Fruit fly (Drosophila melanogaster): ENCODE measurements around the gene CG11322.

CG11322 gene

dm6 chr2L:6794418-6794793 is 35.0 kb upstream of the CG11322 start (continued):
- TF ChIP-seq Scr (GFP tag; IDR thresholded peaks at IDR 0.05; ENCODE audit: partially characterized antibody) (peak; percentile 25; the same call in 1 of the 2 replicates), nom (GFP tag; optimal IDR thresholded peaks at IDR 0.05) (peak; percentile 22), so (GFP tag; IDR thresholded peaks at IDR 0.05) (no peak), CG11723 (GFP tag; optimal IDR thresholded peaks at IDR 0.05) (no peak), CG6765 (GFP tag; optimal IDR thresholded peaks at IDR 0.05) (peak; percentile 29)

dm6 chr2L:6793763-6794417 is 34.5 kb upstream of the CG11322 start:
- TF ChIP-seq Dad (GFP tag; optimal IDR thresholded peaks at IDR 0.05) (no peak), CG42726 (GFP tag; IDR thresholded peaks at IDR 0.05; ENCODE audit: partially characterized antibody) (no peak), Med (GFP tag) (peak; percentile 71), Mad (GFP tag; optimal IDR thresholded peaks at IDR 0.05) (no peak), kah (GFP tag; optimal IDR thresholded peaks at IDR 0.05) (peak; percentile 54), CG7271 (tag; optimal IDR thresholded peaks at IDR 0.05) (no peak), Ptx1 (GFP tag; IDR thresholded peaks at IDR 0.05) (no peak), CG10654 (GFP tag; optimal IDR thresholded peaks at IDR 0.05) (no peak), org-1 (GFP tag; optimal IDR thresholded peaks at IDR 0.05) (no peak), CG11504 (tag; optimal IDR thresholded peaks at IDR 0.05) (no peak), D (optimal IDR thresholded peaks at IDR 0.05) (peak; percentile 35), D (GFP tag; optimal IDR thresholded peaks at IDR 0.05) (no peak), CG3995 (GFP tag; optimal IDR thresholded peaks at IDR 0.05) (no peak), dmrt11E (tag; optimal IDR thresholded peaks at IDR 0.05) (no peak), CG12104 (GFP tag; optimal IDR thresholded peaks at IDR 0.05) (no peak), Fer2 (tag; optimal IDR thresholded peaks at IDR 0.05) (no peak), CG1602 (GFP tag; optimal IDR thresholded peaks at IDR 0.05) (no peak), CG3838 (GFP tag; optimal IDR thresholded peaks at IDR 0.05) (no peak), Hr78 (GFP tag; optimal IDR thresholded peaks at IDR 0.05) (peak in 1 of 2 experiments; percentile 64), CG11695 (GFP tag; IDR thresholded peaks at IDR 0.05) (no peak), CG10267 (tag; optimal IDR thresholded peaks at IDR 0.05) (no peak), CG4360 (GFP tag; IDR thresholded peaks at IDR 0.05) (peak; percentile 98), BEAF-32 (GFP tag; optimal IDR thresholded peaks at IDR 0.05) (no peak), hb (GFP tag; IDR thresholded peaks at IDR 0.05; ENCODE audit: partially characterized antibody) (no peak), al (GFP tag; IDR thresholded peaks at IDR 0.05) (no peak), CG18476 (GFP tag; optimal IDR thresholded peaks at IDR 0.05) (no peak), rib (GFP tag; IDR thresholded peaks at IDR 0.05) (no peak), CG7839 (tag; optimal IDR thresholded peaks at IDR 0.05) (peak; percentile 2), cato (GFP tag; optimal IDR thresholded peaks at IDR 0.05; ENCODE audit: borderline replicate concordance) (no peak), exex (tag; optimal IDR thresholded peaks at IDR 0.05) (no peak), CG5180 (GFP tag; optimal IDR thresholded peaks at IDR 0.05) (peak; percentile 92), ci (GFP tag; IDR thresholded peaks at IDR 0.05) (0 out of 3 replicates have a peak, but pooled peaks have one; percentile 11), h (optimal IDR thresholded peaks at IDR 0.05) (no peak), crol (GFP tag; IDR thresholded peaks at IDR 0.05) (peak; percentile 37; the same call in 1 of the 2 replicates), CG10431 (GFP tag; optimal IDR thresholded peaks at IDR 0.05) (no peak), btn (GFP tag; optimal IDR thresholded peaks at IDR 0.05) (no peak), Oaz (GFP tag; IDR thresholded peaks at IDR 0.05) (no peak), scrt (GFP tag; optimal IDR thresholded peaks at IDR 0.05) (peak; percentile 63), cg (GFP tag; optimal IDR thresholded peaks at IDR 0.05) (peak; percentile 51), CG17328 (GFP tag; IDR thresholded peaks at IDR 0.05) (0 out of 2 replicates have a peak, but pooled peaks have one; percentile 14), CG11696 (GFP tag; IDR thresholded peaks at IDR 0.05) (no peak), knrl (GFP tag; IDR thresholded peaks at IDR 0.05; ENCODE audit: partially characterized antibody) (no peak), sna (GFP tag; IDR thresholded peaks at IDR 0.05; ENCODE audit: partially characterized antibody) (no peak)

Data from whole organism, embryonic.